Fruit fly (Drosophila melanogaster) whole organism, embryonic: ENCODE data around the gene kel.

ENCODE experiments used
- Atf6 ChIP-seq: fragments of 200-800 bp; sonication (Bioruptor generic); IDR thresholded peaks from 2 replicates; pipeline ENCODE4 v1.3.6; 2022; ENCODE audit warnings: missing biosample characterization, missing genetic modification characterization
- B-H2 ChIP-seq: fragments of 200-800 bp; sonication (Bioruptor generic); optimal IDR thresholded peaks from 2 replicates; lab custom pipeline; 2018; ENCODE audit warnings: missing biosample characterization, mild to moderate bottlenecking, missing genetic modification characterization
- CG10267 ChIP-seq: fragments of 200-800 bp; sonication (Bioruptor generic); optimal IDR thresholded peaks from 2 replicates; lab custom pipeline; 2018; ENCODE audit warnings: missing biosample characterization, mild to moderate bottlenecking, missing genetic modification characterization, moderate library complexity
- CG10565 ChIP-seq: fragments of 200-800 bp; sonication (Bioruptor generic); optimal IDR thresholded peaks from 3 replicates; lab custom pipeline; 2016; ENCODE audit warnings: missing biosample characterization, mild to moderate bottlenecking, missing genetic modification characterization
- CG11560 ChIP-seq: fragments of 200-800 bp; sonication (Bioruptor generic); IDR thresholded peaks from 3 replicates; pipeline ENCODE4 v1.3.6; 2022; ENCODE audit warnings: missing biosample characterization, missing genetic modification characterization
- CG12155 ChIP-seq: fragments of 200-800 bp; sonication (Bioruptor generic); optimal IDR thresholded peaks from 3 replicates; lab custom pipeline; 2016; ENCODE audit warnings: missing biosample characterization, missing genetic modification characterization
- CG13775 ChIP-seq: fragments of 200-800 bp; sonication (Bioruptor generic); optimal IDR thresholded peaks from 3 replicates; lab custom pipeline; 2017; ENCODE audit warnings: missing biosample characterization, mild to moderate bottlenecking, missing genetic modification characterization
- CG14710 ChIP-seq: fragments of 200-800 bp; sonication (Bioruptor generic); optimal IDR thresholded peaks from 3 replicates; lab custom pipeline; 2019; ENCODE audit warnings: missing biosample characterization, mild to moderate bottlenecking, missing genetic modification characterization, moderate library complexity
- CG17612 ChIP-seq: fragments of 200-800 bp; sonication (Bioruptor generic); IDR thresholded peaks from 2 replicates; pipeline ENCODE4 v1.3.6; 2022; ENCODE audit warnings: missing biosample characterization, missing genetic modification characterization
- CG1792 ChIP-seq: fragments of 200-800 bp; sonication (Bioruptor generic); optimal IDR thresholded peaks from 2 replicates; lab custom pipeline; 2016; ENCODE audit warnings: missing biosample characterization, missing genetic modification characterization
- CG18262 ChIP-seq: fragments of 200-800 bp; optimal IDR thresholded peaks from 3 replicates; lab custom pipeline; 2019; ENCODE audit warnings: missing biosample characterization, mild to moderate bottlenecking, missing genetic modification characterization, moderate library complexity
- CG42726 ChIP-seq: fragments of 200-800 bp; sonication (Bioruptor generic); IDR thresholded peaks from 2 replicates; pipeline ENCODE4 v1.3.6; 2022; ENCODE audit warnings: missing biosample characterization, missing genetic modification characterization; ENCODE audit not compliant: partially characterized antibody
- CG6683 ChIP-seq: fragments of 200-800 bp; sonication (Bioruptor generic); optimal IDR thresholded peaks from 2 replicates; lab custom pipeline; 2017; ENCODE audit warnings: missing biosample characterization, mild to moderate bottlenecking, missing genetic modification characterization, missing genetic modification reagents
- CG6791 ChIP-seq: fragments of 200-800 bp; sonication (Bioruptor generic); IDR thresholded peaks from 3 replicates; pipeline ENCODE4 v1.3.6; 2022; ENCODE audit warnings: missing biosample characterization, missing genetic modification characterization; ENCODE audit not compliant: partially characterized antibody
- CG8359 ChIP-seq: fragments of 200-800 bp; sonication (Bioruptor generic); optimal IDR thresholded peaks from 2 replicates; lab custom pipeline; 2017; ENCODE audit warnings: missing biosample characterization, mild to moderate bottlenecking, missing genetic modification characterization, borderline replicate concordance
- Dip3 ChIP-seq: fragments of 200-800 bp; sonication (Bioruptor generic); optimal IDR thresholded peaks from 3 replicates; lab custom pipeline; 2016; ENCODE audit warnings: missing biosample characterization, missing genetic modification characterization
- Doc2 ChIP-seq: fragments of 200-800 bp; sonication (Bioruptor generic); IDR thresholded peaks from 2 replicates; pipeline ENCODE4 v1.3.6; 2022; ENCODE audit warnings: missing biosample characterization, missing genetic modification characterization
- Dref ChIP-seq: fragments of 200-800 bp; sonication (Bioruptor generic); IDR thresholded peaks from 2 replicates; pipeline ENCODE4 v1.3.6; 2022; ENCODE audit warnings: missing biosample characterization, missing genetic modification characterization
- E2f2 ChIP-seq: fragments of 200-800 bp; sonication (Bioruptor generic); IDR thresholded peaks from 2 replicates; pipeline ENCODE4 v1.3.6; 2022; ENCODE audit warnings: missing biosample characterization, missing genetic modification characterization
- Eip74EF ChIP-seq, 2 experiments: fragments of 200-800 bp in 1 of 2; fragments of >200 bp in 1 of 2; sonication (Bioruptor generic) in 1 of 2; optimal IDR thresholded peaks; 2 replicates each; lab custom pipeline; 2017 to 2019; ENCODE audit warnings: missing biosample characterization in 2 of 2, missing genetic modification characterization in 2 of 2, mild to moderate bottlenecking in 1 of 2, moderate library complexity in 1 of 2
- Fer3 ChIP-seq: fragments of 200-800 bp; sonication (Bioruptor generic); optimal IDR thresholded peaks from 2 replicates; lab custom pipeline; 2018; ENCODE audit warnings: missing biosample characterization, mild to moderate bottlenecking, missing genetic modification characterization, moderate library complexity
- Hr51 ChIP-seq, 2 experiments: fragments of 200-800 bp; sonication (Bioruptor generic); optimal IDR thresholded peaks; 2 replicates in 1 of 2; 3 replicates in 1 of 2; lab custom pipeline; 2016 to 2018; ENCODE audit warnings: missing biosample characterization in 2 of 2, missing genetic modification characterization in 2 of 2, mild to moderate bottlenecking in 1 of 2, moderate library complexity in 1 of 2
- Lpt ChIP-seq: fragments of >200 bp; optimal IDR thresholded peaks from 2 replicates; lab custom pipeline; 2018; ENCODE audit warnings: missing biosample characterization, missing genetic modification characterization
- Nf-YA ChIP-seq: fragments of 200-800 bp; sonication (Bioruptor generic); IDR thresholded peaks from 2 replicates; pipeline ENCODE4 v1.3.6; 2022; ENCODE audit warnings: missing biosample characterization, missing genetic modification characterization
- Opbp ChIP-seq: fragments of 200-800 bp; sonication (Bioruptor generic); IDR thresholded peaks from 3 replicates; pipeline ENCODE4 v1.3.6; 2022; ENCODE audit warnings: missing biosample characterization, missing genetic modification characterization; ENCODE audit not compliant: partially characterized antibody
- PHDP ChIP-seq: fragments of 200-800 bp; sonication (Bioruptor generic); optimal IDR thresholded peaks from 3 replicates; lab custom pipeline; 2018; ENCODE audit warnings: missing biosample characterization, mild to moderate bottlenecking, missing genetic modification characterization, moderate library complexity
- Sox100B ChIP-seq: fragments of 200-800 bp; sonication (Bioruptor generic); optimal IDR thresholded peaks from 3 replicates; lab custom pipeline; 2018; ENCODE audit warnings: missing biosample characterization, mild to moderate bottlenecking, missing genetic modification characterization
- Taf1 ChIP-seq: fragments of 200-800 bp; sonication (Bioruptor generic); IDR thresholded peaks from 2 replicates; pipeline ENCODE4 v1.3.6; 2022; ENCODE audit warnings: missing biosample characterization, missing genetic modification characterization
- YL-1 ChIP-seq: fragments of 200-800 bp; sonication (Bioruptor generic); optimal IDR thresholded peaks from 3 replicates; lab custom pipeline; 2017; ENCODE audit warnings: missing biosample characterization, mild to moderate bottlenecking, missing genetic modification characterization
- abd-A ChIP-seq: fragments of 200-800 bp; sonication (Bioruptor generic); optimal IDR thresholded peaks from 3 replicates; lab custom pipeline; 2019; ENCODE audit warnings: missing biosample characterization, mild to moderate bottlenecking, missing genetic modification characterization, moderate library complexity
- al ChIP-seq: fragments of 200-800 bp; sonication (Bioruptor generic); IDR thresholded peaks from 2 replicates; pipeline ENCODE4 v1.3.6; 2022; ENCODE audit warnings: missing biosample characterization, missing genetic modification characterization
- ara ChIP-seq: fragments of 200-800 bp; sonication (Bioruptor generic); IDR thresholded peaks from 2 replicates; pipeline ENCODE4 v1.3.6; 2022; ENCODE audit warnings: missing biosample characterization, missing genetic modification characterization
- ash1 ChIP-seq: fragments of 200-800 bp; sonication (Bioruptor generic); optimal IDR thresholded peaks from 2 replicates; lab custom pipeline; 2018; ENCODE audit warnings: missing biosample characterization, mild to moderate bottlenecking, missing genetic modification characterization
- bsh ChIP-seq, 2 experiments: fragments of 200-800 bp; sonication (Bioruptor generic); optimal IDR thresholded peaks; 2 replicates each; lab custom pipeline; 2017 to 2018; ENCODE audit warnings: mild to moderate bottlenecking in 2 of 2, missing biosample characterization in 2 of 2, missing genetic modification characterization in 2 of 2, moderate library complexity in 1 of 2
- da ChIP-seq: fragments of 200-800 bp; sonication (Bioruptor generic); optimal IDR thresholded peaks from 2 replicates; lab custom pipeline; 2016; ENCODE audit warnings: missing biosample characterization, missing genetic modification characterization
- dpn ChIP-seq, 2 experiments: fragments of 200-800 bp; sonication (Bioruptor generic); optimal IDR thresholded peaks; 3 replicates each; lab custom pipeline; 2016; ENCODE audit warnings: missing biosample characterization in 2 of 2, missing genetic modification characterization in 2 of 2
- fd102C ChIP-seq: fragments of 200-800 bp; sonication (Bioruptor generic); optimal IDR thresholded peaks from 2 replicates; lab custom pipeline; 2018; ENCODE audit warnings: missing biosample characterization, mild to moderate bottlenecking, missing genetic modification characterization, moderate library complexity
- ind ChIP-seq: fragments of 200-800 bp; sonication (Bioruptor generic); optimal IDR thresholded peaks from 3 replicates; lab custom pipeline; 2016; ENCODE audit warnings: missing biosample characterization, missing genetic modification characterization
- insv ChIP-seq, 2 experiments: fragments of 200-800 bp; sonication (Bioruptor generic); optimal IDR thresholded peaks; 3 replicates each; lab custom pipeline; 2016 to 2018; ENCODE audit warnings: missing biosample characterization in 2 of 2, missing genetic modification characterization in 2 of 2
- jumu ChIP-seq: fragments of 200-800 bp; sonication (Bioruptor generic); optimal IDR thresholded peaks from 3 replicates; lab custom pipeline; 2016; ENCODE audit warnings: missing biosample characterization, missing genetic modification characterization
- lola ChIP-seq, 3 experiments: fragments of >200 bp in 2 of 3; fragments of 200-800 bp in 1 of 3; sonication (Bioruptor generic) in 1 of 3; optimal IDR thresholded peaks; 2 replicates each; lab custom pipeline; 2017 to 2019; ENCODE audit warnings: missing biosample characterization in 3 of 3, missing genetic modification characterization in 3 of 3, mild to moderate bottlenecking in 1 of 3, moderate library complexity in 1 of 3
- mam ChIP-seq: fragments of 200-800 bp; sonication (Bioruptor generic); optimal IDR thresholded peaks from 3 replicates; lab custom pipeline; 2016; ENCODE audit warnings: missing biosample characterization, missing genetic modification characterization
- onecut ChIP-seq: fragments of 200-800 bp; sonication (Bioruptor generic); IDR thresholded peaks from 2 replicates; pipeline ENCODE4 v1.3.6; 2022; ENCODE audit warnings: missing biosample characterization, missing genetic modification characterization
- phol ChIP-seq: fragments of 200-800 bp; sonication (Bioruptor generic); optimal IDR thresholded peaks from 3 replicates; lab custom pipeline; 2018; ENCODE audit warnings: missing biosample characterization, mild to moderate bottlenecking, missing genetic modification characterization, moderate library complexity
- sr ChIP-seq: fragments of 200-800 bp; sonication (Bioruptor generic); IDR thresholded peaks from 3 replicates; pipeline ENCODE4 v1.3.6; 2022; ENCODE audit warnings: missing biosample characterization, missing genetic modification characterization
- stwl ChIP-seq: fragments of 200-800 bp; sonication (Bioruptor generic); optimal IDR thresholded peaks from 3 replicates; lab custom pipeline; 2018; ENCODE audit warnings: missing biosample characterization, mild to moderate bottlenecking, missing genetic modification characterization, moderate library complexity
- trh ChIP-seq: fragments of 200-800 bp; sonication (Bioruptor generic); optimal IDR thresholded peaks from 2 replicates; lab custom pipeline; 2016; ENCODE audit warnings: missing biosample characterization, missing genetic modification characterization
- wek ChIP-seq: fragments of 200-800 bp; sonication (Bioruptor generic); optimal IDR thresholded peaks from 3 replicates; lab custom pipeline; 2018; ENCODE audit warnings: missing biosample characterization, mild to moderate bottlenecking, missing genetic modification characterization, moderate library complexity
- z ChIP-seq: fragments of 200-800 bp; sonication (Bioruptor generic); IDR thresholded peaks from 3 replicates; pipeline ENCODE4 v1.3.6; 2022; ENCODE audit warnings: missing biosample characterization, missing genetic modification characterization

Gene kel

DNA sequence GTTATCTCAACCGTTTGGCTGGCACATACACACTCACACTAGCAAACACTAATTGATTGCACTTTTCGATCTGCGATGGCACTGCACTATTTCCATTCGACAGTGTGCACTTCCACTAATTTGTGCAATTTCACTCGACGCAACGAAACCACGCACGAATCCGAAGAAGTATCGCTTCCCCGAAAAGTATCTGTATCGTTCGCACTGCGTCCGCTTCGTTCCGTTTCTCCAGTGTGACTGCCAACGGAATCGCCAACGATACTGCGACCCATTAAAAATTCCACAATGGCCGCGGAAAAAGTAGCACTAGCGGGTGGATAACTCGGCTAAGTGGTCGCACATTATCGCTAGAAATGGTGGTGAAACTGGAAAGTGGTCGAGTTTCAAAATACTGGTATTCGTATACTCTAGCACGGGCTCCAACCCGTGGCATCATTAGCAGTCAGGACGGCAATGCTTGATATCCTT, 14.3 kb upstream of the kel start, which contains the start of gene Socs36E (continued):
- TF ChIP-seq jumu (GFP tag; lab: Kevin White, UChicago) = peak; percentile 37
- peak; percentile 10 to 19 for TF ChIP-seq bsh (GFP tag; optimal IDR thresholded peaks at IDR 0.05; lab: Kevin White, UChicago)
- TF ChIP-seq CG11560 (tag; lab: Robert Waterston, UW) = peak; percentile 56; the same call in 2 of the 3 replicates
- TF ChIP-seq ara (GFP tag; lab: Robert Waterston, UW) = no peak
- TF ChIP-seq fd102C (GFP tag; lab: Kevin White, UChicago) = no peak
- peak; percentile 7 for TF ChIP-seq Dip3 (GFP tag; lab: Kevin White, UChicago)
- no peak for TF ChIP-seq Lpt (GFP tag; lab: Kevin White, UChicago)
- peak; percentile 84 for TF ChIP-seq stwl (tag; lab: Kevin White, UChicago)
- peak; percentile 99 for TF ChIP-seq phol (tag; lab: Kevin White, UChicago)
- TF ChIP-seq ind = no peak
- peak; percentile 48 to 50 for TF ChIP-seq dpn (GFP tag; optimal IDR thresholded peaks at IDR 0.05; lab: Kevin White, UChicago)
- no peak for TF ChIP-seq CG10565 (GFP tag; lab: Kevin White, UChicago)
- TF ChIP-seq CG42726 (GFP tag; lab: Robert Waterston, UW) = peak; percentile 84
- TF ChIP-seq CG10267 = peak; percentile 71
- TF ChIP-seq lola (GFP tag; optimal IDR thresholded peaks at IDR 0.05; lab: Kevin White, UChicago) = no peak
- TF ChIP-seq CG17612 (GFP tag; lab: Robert Waterston, UW) = no peak
- TF ChIP-seq CG12155 (GFP tag; lab: Kevin White, UChicago) = no peak
- TF ChIP-seq Taf1 (GFP tag; lab: Robert Waterston, UW) = no peak
- TF ChIP-seq trh (GFP tag; lab: Kevin White, UChicago) = no peak
- TF ChIP-seq CG8359 (GFP tag; lab: Kevin White, UChicago) = no peak
- peak; percentile 2 for TF ChIP-seq CG6683 (GFP tag; lab: Kevin White, UChicago)
- TF ChIP-seq CG1792 = no peak
- TF ChIP-seq Dref (GFP tag; lab: Robert Waterston, UW) = peak; percentile 50
- TF ChIP-seq Doc2 (GFP tag; lab: Robert Waterston, UW) = no peak
- peak; percentile 95 for TF ChIP-seq abd-A (tag; lab: Kevin White, UChicago)
- peak; percentile 69 for TF ChIP-seq B-H2 (GFP tag; lab: Kevin White, UChicago)
- no peak for TF ChIP-seq Nf-YA (GFP tag; lab: Robert Waterston, UW)
- peak; percentile 68 for TF ChIP-seq E2f2 (GFP tag; lab: Robert Waterston, UW)
- no peak for TF ChIP-seq Atf6 (GFP tag; lab: Robert Waterston, UW)
- no peak for TF ChIP-seq Sox100B (GFP tag; lab: Kevin White, UChicago)
- TF ChIP-seq Fer3 (tag; lab: Kevin White, UChicago) = no peak
- TF ChIP-seq Hr51 (GFP tag; optimal IDR thresholded peaks at IDR 0.05; lab: Kevin White, UChicago) = peak in 1 of 2 experiments; percentile 36
- 0 out of 2 replicates have a peak, but pooled peaks have one; percentile 37 for TF ChIP-seq al (GFP tag; lab: Robert Waterston, UW)
- TF ChIP-seq z (GFP tag; lab: Robert Waterston, UW) = peak; percentile 72; the same call in 2 of the 3 replicates
- TF ChIP-seq PHDP (tag; lab: Kevin White, UChicago) = peak; percentile 45
- TF ChIP-seq ash1 = peak; percentile 50
- TF ChIP-seq CG18262 = no peak
- no peak for TF ChIP-seq YL-1 (GFP tag; lab: Kevin White, UChicago)
- TF ChIP-seq Opbp (GFP tag; lab: Robert Waterston, UW) = peak; percentile 72
- TF ChIP-seq sr = peak; percentile 39; the same call in 1 of the 3 replicates
- TF ChIP-seq CG6791 (GFP tag; lab: Robert Waterston, UW) = peak; percentile 72; the same call in 2 of the 3 replicates
- TF ChIP-seq onecut (GFP tag; lab: Robert Waterston, UW) = no peak
- no peak for TF ChIP-seq Eip74EF (GFP tag; optimal IDR thresholded peaks at IDR 0.05; lab: Kevin White, UChicago)
- no peak for TF ChIP-seq wek (GFP tag; lab: Kevin White, UChicago)
- peak in 1 of 2 experiments; percentile 76 for TF ChIP-seq insv (GFP tag; optimal IDR thresholded peaks at IDR 0.05; lab: Kevin White, UChicago)
- peak; percentile 13 for TF ChIP-seq da (GFP tag; lab: Kevin White, UChicago)
- TF ChIP-seq CG14710 (tag; lab: Kevin White, UChicago) = peak; percentile 80
- TF ChIP-seq mam = peak; percentile 7
- no peak for TF ChIP-seq CG13775 (GFP tag; lab: Kevin White, UChicago)
